Fruit fly (Drosophila melanogaster): Measurements from ENCODE around the gene CG42450.
A peak's percentile ranks its signal among the peaks of the same experiment; 100 is the strongest.

The CG42450 gene

dm6 chrX:18774818-18775343 lies 38.2 kb upstream of the CG42450 start, which contains the start of gene CG6891 (continued):
- TF ChIP-seq Antp (GFP tag; optimal IDR thresholded peaks at IDR 0.05) (peak; percentile 39), hbn (GFP tag; IDR thresholded peaks at IDR 0.05; ENCODE audit: partially characterized antibody) (no peak), CG12942 (GFP tag; optimal IDR thresholded peaks at IDR 0.05) (no peak), CG7745 (tag; optimal IDR thresholded peaks at IDR 0.05) (no peak), CG10979 (tag; optimal IDR thresholded peaks at IDR 0.05) (peak; percentile 20), sima (GFP tag; optimal IDR thresholded peaks at IDR 0.05) (no peak), btn (GFP tag; optimal IDR thresholded peaks at IDR 0.05) (no peak), Lim3 (GFP tag; IDR thresholded peaks at IDR 0.05) (no peak), kni (GFP tag; optimal IDR thresholded peaks at IDR 0.05) (peak; percentile 28), eve (GFP tag; optimal IDR thresholded peaks at IDR 0.05) (no peak), mam (GFP tag; optimal IDR thresholded peaks at IDR 0.05) (peak; percentile 12), bab2 (GFP tag; optimal IDR thresholded peaks at IDR 0.05) (no peak), ttk (GFP tag; IDR thresholded peaks at IDR 0.05) (no peak), tin (GFP tag; optimal IDR thresholded peaks at IDR 0.05) (no peak), CG10274 (GFP tag; optimal IDR thresholded peaks at IDR 0.05) (no peak), CG32532 (GFP tag; IDR thresholded peaks at IDR 0.05) (no peak), inv (GFP tag; IDR thresholded peaks at IDR 0.05; ENCODE audit: partially characterized antibody) (no peak), salm (tag; optimal IDR thresholded peaks at IDR 0.05) (no peak), Med (GFP tag) (peak; percentile 63), CG10959 (GFP tag; IDR thresholded peaks at IDR 0.05) (0 out of 2 replicates have a peak, but pooled peaks have one; percentile 17), CG15479 (GFP tag; optimal IDR thresholded peaks at IDR 0.05) (no peak), gsb (GFP tag; IDR thresholded peaks at IDR 0.05) (no peak), grn (GFP tag; optimal IDR thresholded peaks at IDR 0.05) (no peak), slou (GFP tag; optimal IDR thresholded peaks at IDR 0.05) (no peak), odd (GFP tag; optimal IDR thresholded peaks at IDR 0.05) (no peak), CG7987 (GFP tag; optimal IDR thresholded peaks at IDR 0.05) (no peak), CkIIα-i1 (GFP tag; IDR thresholded peaks at IDR 0.05) (no peak), Sry-β (GFP tag; optimal IDR thresholded peaks at IDR 0.05) (peak; percentile 90), gcm2 (GFP tag; optimal IDR thresholded peaks at IDR 0.05) (no peak), Optix (GFP tag; IDR thresholded peaks at IDR 0.05) (peak; percentile 48; the same call in 1 of the 3 replicates), repo (GFP tag; optimal IDR thresholded peaks at IDR 0.05) (no peak), Drgx (GFP tag; IDR thresholded peaks at IDR 0.05) (peak; percentile 44; the same call in 1 of the 2 replicates), Side (GFP tag; optimal IDR thresholded peaks at IDR 0.05) (no peak), cato (GFP tag; optimal IDR thresholded peaks at IDR 0.05; ENCODE audit: borderline replicate concordance) (no peak), Ravus (GFP tag; IDR thresholded peaks at IDR 0.05) (no peak), CG10267 (tag; optimal IDR thresholded peaks at IDR 0.05) (no peak), Ada2b (GFP tag; IDR thresholded peaks at IDR 0.05) (no peak), ken (GFP tag; IDR thresholded peaks at IDR 0.05) (peak; percentile 29; the same call in 1 of the 3 replicates), CG11723 (GFP tag; optimal IDR thresholded peaks at IDR 0.05) (no peak), CG14667 (GFP tag; IDR thresholded peaks at IDR 0.05) (no peak), CG8359 (GFP tag; optimal IDR thresholded peaks at IDR 0.05; ENCODE audit: borderline replicate concordance) (no peak), Oli (tag; optimal IDR thresholded peaks at IDR 0.05) (peak; percentile 38), pho (GFP tag; optimal IDR thresholded peaks at IDR 0.05) (no peak), Adf1 (GFP tag; IDR thresholded peaks at IDR 0.05) (peak; percentile 91), ci (GFP tag; IDR thresholded peaks at IDR 0.05) (peak; percentile 69), CG14965 (GFP tag; optimal IDR thresholded peaks at IDR 0.05; ENCODE audit: borderline replicate concordance) (no peak), CG8924 (tag; optimal IDR thresholded peaks at IDR 0.05) (no peak), CG14014 (GFP tag; IDR thresholded peaks at IDR 0.05) (0 out of 2 replicates have a peak, but pooled peaks have one; percentile 13), CG1024 (GFP tag; IDR thresholded peaks at IDR 0.05) (no peak), psq (GFP tag; optimal IDR thresholded peaks at IDR 0.05) (no peak), CG1832 (GFP tag; optimal IDR thresholded peaks at IDR 0.05) (peak; percentile 92), luna (GFP tag; optimal IDR thresholded peaks at IDR 0.05) (no peak)
